Fruit fly (Drosophila melanogaster) whole organism, embryonic: ENCODE results near the gene CG32276.

Experiments
- BEAF-32 ChIP-seq: fragments of 200-800 bp; sonication (Bioruptor generic); optimal IDR thresholded peaks from 3 replicates; lab custom pipeline; 2017; ENCODE audit warnings: missing biosample characterization, missing genetic modification characterization, mild to moderate bottlenecking, moderate library complexity, missing genetic modification reagents
- CG10147 ChIP-seq: fragments of 200-800 bp; sonication (Bioruptor generic); optimal IDR thresholded peaks from 2 replicates; lab custom pipeline; 2019; ENCODE audit warnings: missing biosample characterization, mild to moderate bottlenecking, missing genetic modification characterization, moderate library complexity
- CG10209 ChIP-seq: fragments of 200-800 bp; sonication (Bioruptor generic); optimal IDR thresholded peaks from 3 replicates; lab custom pipeline; 2017; ENCODE audit warnings: missing biosample characterization, mild to moderate bottlenecking, missing genetic modification characterization, missing genetic modification reagents
- CG10321 ChIP-seq: fragments of 200-800 bp; sonication (Bioruptor generic); IDR thresholded peaks from 2 replicates; pipeline ENCODE4 v1.3.6; 2022; ENCODE audit warnings: missing biosample characterization, missing genetic modification characterization
- CG10366 ChIP-seq: fragments of 200-800 bp; sonication (Bioruptor generic); IDR thresholded peaks from 2 replicates; pipeline ENCODE4 v1.3.6; 2022; ENCODE audit warnings: missing biosample characterization, missing genetic modification characterization
- CG10654 ChIP-seq: fragments of 200-800 bp; sonication (Bioruptor generic); optimal IDR thresholded peaks from 2 replicates; lab custom pipeline; 2016; ENCODE audit warnings: missing biosample characterization, missing genetic modification characterization
- CG11085 ChIP-seq: fragments of 200-800 bp; sonication (Bioruptor generic); IDR thresholded peaks from 2 replicates; pipeline ENCODE4 v1.3.6; 2022; ENCODE audit warnings: missing biosample characterization, missing genetic modification characterization
- CG11093 ChIP-seq: fragments of 200-800 bp; sonication (Bioruptor generic); IDR thresholded peaks from 3 replicates; pipeline ENCODE4 v1.3.6; 2022; ENCODE audit warnings: missing biosample characterization, missing genetic modification characterization
- CG13123 ChIP-seq: fragments of 200-800 bp; sonication (Bioruptor generic); optimal IDR thresholded peaks from 2 replicates; lab custom pipeline; 2016; ENCODE audit warnings: missing biosample characterization, missing genetic modification characterization
- CG15011 ChIP-seq: fragments of 200-800 bp; sonication (Bioruptor generic); optimal IDR thresholded peaks from 3 replicates; lab custom pipeline; 2018; ENCODE audit warnings: missing biosample characterization, mild to moderate bottlenecking, missing genetic modification characterization
- CG1529 ChIP-seq: fragments of 200-800 bp; sonication (Bioruptor generic); optimal IDR thresholded peaks from 3 replicates; lab custom pipeline; 2018; ENCODE audit warnings: missing biosample characterization, missing genetic modification characterization
- CG15696 ChIP-seq: fragments of 200-800 bp; sonication (Bioruptor generic); optimal IDR thresholded peaks from 2 replicates; lab custom pipeline; 2019; ENCODE audit warnings: missing biosample characterization, mild to moderate bottlenecking, missing genetic modification characterization, moderate library complexity
- CG16779 ChIP-seq: fragments of 200-800 bp; sonication (Bioruptor generic); IDR thresholded peaks from 2 replicates; pipeline ENCODE4 v1.3.6; 2022; ENCODE audit warnings: missing biosample characterization, missing genetic modification characterization
- CG18476 ChIP-seq: fragments of 200-800 bp; sonication (Bioruptor generic); optimal IDR thresholded peaks from 2 replicates; lab custom pipeline; 2016; ENCODE audit warnings: missing biosample characterization, mild to moderate bottlenecking, missing genetic modification characterization
- CG3847 ChIP-seq: fragments of 200-800 bp; sonication (Bioruptor generic); IDR thresholded peaks from 2 replicates; pipeline ENCODE4 v1.3.6; 2022; ENCODE audit warnings: missing biosample characterization, missing genetic modification characterization
- CG4360 ChIP-seq: fragments of 200-800 bp; sonication (Bioruptor generic); IDR thresholded peaks from 2 replicates; pipeline ENCODE4 v1.3.6; 2022; ENCODE audit warnings: missing biosample characterization, missing genetic modification characterization
- CG6854 ChIP-seq: fragments of 200-800 bp; sonication (Bioruptor generic); optimal IDR thresholded peaks from 3 replicates; lab custom pipeline; 2017; ENCODE audit warnings: missing biosample characterization, mild to moderate bottlenecking, missing genetic modification characterization
- CG7372 ChIP-seq: fragments of 200-800 bp; sonication (Bioruptor generic); IDR thresholded peaks from 2 replicates; pipeline ENCODE4 v1.3.6; 2022; ENCODE audit warnings: missing biosample characterization, missing genetic modification characterization
- CG7963 ChIP-seq: fragments of 200-800 bp; sonication (Bioruptor generic); IDR thresholded peaks from 3 replicates; pipeline ENCODE4 v1.3.6; 2022; ENCODE audit warnings: missing biosample characterization, missing genetic modification characterization; ENCODE audit not compliant: partially characterized antibody
- CG8478 ChIP-seq: fragments of >200 bp; optimal IDR thresholded peaks from 2 replicates; lab custom pipeline; 2018
- CG9215 ChIP-seq: fragments of 200-800 bp; sonication (Bioruptor generic); IDR thresholded peaks from 2 replicates; pipeline ENCODE4 v1.3.6; 2022; ENCODE audit warnings: missing biosample characterization, missing genetic modification characterization
- CG9876 ChIP-seq: fragments of 200-800 bp; sonication (Bioruptor generic); optimal IDR thresholded peaks from 2 replicates; lab custom pipeline; 2016; ENCODE audit warnings: missing biosample characterization, missing genetic modification characterization
- CrebB ChIP-seq: fragments of 200-800 bp; sonication (Bioruptor generic); optimal IDR thresholded peaks from 3 replicates; lab custom pipeline; 2018; ENCODE audit warnings: missing biosample characterization, mild to moderate bottlenecking, missing genetic modification characterization
- Doc3 ChIP-seq: fragments of 200-800 bp; sonication (Bioruptor generic); IDR thresholded peaks from 3 replicates; pipeline ENCODE4 v1.3.6; 2022; ENCODE audit warnings: missing biosample characterization, missing genetic modification characterization; ENCODE audit not compliant: partially characterized antibody
- ERR ChIP-seq: fragments of 200-800 bp; sonication (Bioruptor generic); optimal IDR thresholded peaks from 2 replicates; lab custom pipeline; 2016; ENCODE audit warnings: missing biosample characterization, missing genetic modification characterization
- Ets97D ChIP-seq: fragments of 200-800 bp; sonication (Bioruptor generic); optimal IDR thresholded peaks from 3 replicates; lab custom pipeline; 2016; ENCODE audit warnings: missing biosample characterization, missing genetic modification characterization
- Hsf ChIP-seq: fragments of 200-800 bp; sonication (Bioruptor generic); optimal IDR thresholded peaks from 3 replicates; lab custom pipeline; 2016; ENCODE audit warnings: missing biosample characterization, missing genetic modification characterization
- Lhr ChIP-seq: fragments of 200-800 bp; sonication (Bioruptor generic); optimal IDR thresholded peaks from 3 replicates; lab custom pipeline; 2017; ENCODE audit warnings: mild to moderate bottlenecking, missing biosample characterization, missing genetic modification reagents, missing genetic modification characterization
- NK7.1 ChIP-seq: fragments of 200-800 bp; sonication (Bioruptor generic); optimal IDR thresholded peaks from 3 replicates; lab custom pipeline; 2016; ENCODE audit warnings: missing biosample characterization, missing genetic modification characterization
- Rfx ChIP-seq: fragments of 200-800 bp; sonication (Bioruptor generic); IDR thresholded peaks from 2 replicates; pipeline ENCODE4 v1.3.6; 2022; ENCODE audit warnings: missing biosample characterization, missing genetic modification characterization
- Side ChIP-seq: fragments of 200-800 bp; sonication (Bioruptor generic); optimal IDR thresholded peaks from 2 replicates; lab custom pipeline; 2016; ENCODE audit warnings: missing biosample characterization, missing genetic modification characterization
- TFAM ChIP-seq: fragments of 200-800 bp; sonication (Bioruptor generic); optimal IDR thresholded peaks from 2 replicates; lab custom pipeline; 2017; ENCODE audit warnings: missing biosample characterization, missing genetic modification characterization, inconsistent platforms
- bowl ChIP-seq: fragments of 200-800 bp; sonication (Bioruptor generic); IDR thresholded peaks from 2 replicates; pipeline ENCODE4 v1.3.6; 2022; ENCODE audit warnings: missing biosample characterization, missing genetic modification characterization
- cas ChIP-seq: fragments of 200-800 bp; sonication (Bioruptor generic); IDR thresholded peaks from 2 replicates; pipeline ENCODE4 v1.3.6; 2022; ENCODE audit warnings: missing biosample characterization, missing genetic modification characterization
- croc ChIP-seq: fragments of 200-800 bp; sonication (Bioruptor generic); conservative IDR thresholded peaks from 3 replicates; pipeline ENCODE4 v1.3.6; 2022; ENCODE audit warnings: missing biosample characterization, missing genetic modification characterization
- cwo ChIP-seq: fragments of 200-800 bp; sonication (Bioruptor generic); optimal IDR thresholded peaks from 3 replicates; lab custom pipeline; 2017; ENCODE audit warnings: missing biosample characterization, missing genetic modification characterization, mild to moderate bottlenecking, moderate library complexity, missing genetic modification reagents
- dysf ChIP-seq: fragments of 200-800 bp; sonication (Bioruptor generic); IDR thresholded peaks from 3 replicates; pipeline ENCODE4 v1.3.6; 2022; ENCODE audit warnings: missing biosample characterization, missing genetic modification characterization
- en ChIP-seq: fragments of 200-800 bp; sonication (Bioruptor generic); optimal IDR thresholded peaks from 2 replicates; lab custom pipeline; 2016; ENCODE audit warnings: missing biosample characterization, missing genetic modification characterization
- ewg ChIP-seq: fragments of 200-800 bp; sonication (Bioruptor generic); optimal IDR thresholded peaks from 3 replicates; lab custom pipeline; 2017; ENCODE audit warnings: mild to moderate bottlenecking, missing biosample characterization, missing genetic modification reagents, missing genetic modification characterization
- gcm ChIP-seq: fragments of 200-800 bp; sonication (Bioruptor generic); optimal IDR thresholded peaks from 2 replicates; lab custom pipeline; 2019; ENCODE audit warnings: missing biosample characterization, mild to moderate bottlenecking, missing genetic modification characterization, moderate library complexity
- grn ChIP-seq: fragments of 200-800 bp; sonication (Bioruptor generic); optimal IDR thresholded peaks from 3 replicates; lab custom pipeline; 2017; ENCODE audit warnings: missing biosample characterization, missing genetic modification characterization
- ham ChIP-seq: fragments of 200-800 bp; sonication (Bioruptor generic); IDR thresholded peaks from 2 replicates; pipeline ENCODE4 v1.3.6; 2022; ENCODE audit warnings: missing biosample characterization, missing genetic modification characterization
- jigr1 ChIP-seq: fragments of 200-800 bp; sonication (Bioruptor generic); IDR thresholded peaks from 3 replicates; pipeline ENCODE4 v1.3.6; 2022; ENCODE audit warnings: missing biosample characterization, missing genetic modification characterization
- kay ChIP-seq: fragments of 200-800 bp; sonication (Bioruptor generic); optimal IDR thresholded peaks from 2 replicates; lab custom pipeline; 2016; ENCODE audit warnings: missing biosample characterization, missing genetic modification characterization
- lilli ChIP-seq: fragments of 200-800 bp; sonication (Bioruptor generic); optimal IDR thresholded peaks from 3 replicates; lab custom pipeline; 2016; ENCODE audit warnings: missing biosample characterization, missing genetic modification characterization
- lmd ChIP-seq: fragments of 200-800 bp; sonication (Bioruptor generic); IDR thresholded peaks from 2 replicates; pipeline ENCODE4 v1.3.6; 2022; ENCODE audit warnings: missing biosample characterization, missing genetic modification characterization
- luna ChIP-seq: fragments of 200-800 bp; sonication (Bioruptor generic); optimal IDR thresholded peaks from 2 replicates; lab custom pipeline; 2016; ENCODE audit warnings: missing biosample characterization, missing genetic modification characterization
- prd ChIP-seq, 3 experiments: fragments of >200 bp in 2 of 3; fragments of 200-800 bp in 1 of 3; sonication (Bioruptor generic) in 1 of 3; optimal IDR thresholded peaks in 2 of 3; IDR thresholded peaks in 1 of 3; 2 replicates in 2 of 3; 3 replicates in 1 of 3; pipeline versions ENCODE4 v1.3.6 to Lab custom; 2017 to 2022; ENCODE audit warnings: missing biosample characterization in 1 of 3, missing genetic modification characterization in 1 of 3
- salm ChIP-seq: fragments of 200-800 bp; sonication (Bioruptor generic); optimal IDR thresholded peaks from 2 replicates; lab custom pipeline; 2018; ENCODE audit warnings: missing biosample characterization, mild to moderate bottlenecking, missing genetic modification characterization
- sd ChIP-seq: fragments of 200-800 bp; sonication (Bioruptor generic); optimal IDR thresholded peaks from 3 replicates; lab custom pipeline; 2018; ENCODE audit warnings: missing biosample characterization, mild to moderate bottlenecking, missing genetic modification characterization, moderate library complexity
- sr ChIP-seq: fragments of 200-800 bp; sonication (Bioruptor generic); IDR thresholded peaks from 3 replicates; pipeline ENCODE4 v1.3.6; 2022; ENCODE audit warnings: missing biosample characterization, missing genetic modification characterization

Gene CG32276

dm6 chr3L:3197464-3197863 lies 1.4 kb downstream of the CG32276 start, which contains the start of gene CG14966 (continued):
- no peak for TF ChIP-seq gcm (GFP tag; lab: Kevin White, UChicago)
- peak; percentile 15 for TF ChIP-seq Hsf (GFP tag; lab: Kevin White, UChicago)
- no peak for TF ChIP-seq Lhr
- no peak for TF ChIP-seq CG10209
- no peak for TF ChIP-seq dysf (GFP tag; lab: Robert Waterston, UW)
- TF ChIP-seq sr (GFP tag; lab: Robert Waterston, UW): no peak
- TF ChIP-seq CG9215 (GFP tag; lab: Robert Waterston, UW): no peak
- TF ChIP-seq BEAF-32 (GFP tag; lab: Kevin White, UChicago): peak; percentile 90
- TF ChIP-seq grn: peak; percentile 11
- no peak for TF ChIP-seq prd (optimal IDR thresholded peaks at IDR 0.05; lab: Kevin White, UChicago)
- 0 out of 3 replicates have a peak, but pooled peaks have one; percentile 8 for TF ChIP-seq prd (GFP tag; IDR thresholded peaks at IDR 0.05; lab: Robert Waterston, UW)
- no peak for TF ChIP-seq CG10366
- TF ChIP-seq CG11085: no peak
- TF ChIP-seq CG10654 (GFP tag; lab: Kevin White, UChicago): no peak
- TF ChIP-seq CrebB: no peak
- no peak for TF ChIP-seq CG4360 (GFP tag; lab: Robert Waterston, UW)
- no peak for TF ChIP-seq CG8478 (lab: Kevin White, UChicago)
- no peak for TF ChIP-seq ham
- peak; percentile 67 for TF ChIP-seq Ets97D (GFP tag; lab: Kevin White, UChicago)
- TF ChIP-seq luna (GFP tag; lab: Kevin White, UChicago): peak; percentile 43
- peak; percentile 56 for TF ChIP-seq lilli (GFP tag; lab: Kevin White, UChicago)
- TF ChIP-seq CG7963 (GFP tag; lab: Robert Waterston, UW): peak; percentile 76; the same call in 2 of the 3 replicates
- TF ChIP-seq Side: peak; percentile 25
- no peak for TF ChIP-seq TFAM

dm6 chr3L:3194059-3194458 lies 4.8 kb downstream of the CG32276 start:
- TF ChIP-seq sd (tag; lab: Kevin White, UChicago) (peak; percentile 79), CG9876 (GFP tag; lab: Kevin White, UChicago) (no peak), CG3847 (GFP tag; lab: Robert Waterston, UW) (peak; percentile 88), CG7372 (GFP tag; lab: Robert Waterston, UW) (peak; percentile 92), CG15011 (GFP tag; lab: Kevin White, UChicago) (peak; percentile 83), kay (GFP tag; lab: Kevin White, UChicago) (peak; percentile 80), en (GFP tag; lab: Kevin White, UChicago) (peak; percentile 24), CG11093 (GFP tag; lab: Robert Waterston, UW) (peak; percentile 88), CG15696 (tag; lab: Kevin White, UChicago) (peak; percentile 80), CG1529 (GFP tag; lab: Kevin White, UChicago) (peak; percentile 88), CG7963 (GFP tag; lab: Robert Waterston, UW) (no peak), salm (tag; lab: Kevin White, UChicago) (peak; percentile 90), ERR (GFP tag; lab: Kevin White, UChicago) (peak; percentile 50), CG18476 (GFP tag; lab: Kevin White, UChicago) (peak; percentile 86), CG13123 (peak; percentile 81), cwo (GFP tag; lab: Kevin White, UChicago) (peak; percentile 89), CG10147 (GFP tag; lab: Kevin White, UChicago) (peak; percentile 93), CG6854 (peak; percentile 88), CG10321 (GFP tag; lab: Robert Waterston, UW) (peak; percentile 76), prd (optimal IDR thresholded peaks at IDR 0.05; lab: Kevin White, UChicago) (no peak), prd (GFP tag; IDR thresholded peaks at IDR 0.05; lab: Robert Waterston, UW) (peak; percentile 97), ewg (GFP tag; lab: Kevin White, UChicago) (peak; percentile 94), CG16779 (GFP tag; lab: Robert Waterston, UW) (peak; percentile 84; the same call in 1 of the 2 replicates), jigr1 (peak; percentile 90), lmd (peak; percentile 94), Rfx (peak; percentile 92), Doc3 (GFP tag; lab: Robert Waterston, UW) (no peak), cas (GFP tag; lab: Robert Waterston, UW) (peak; percentile 82), croc (GFP tag; lab: Robert Waterston, UW) (peak; percentile 88), NK7.1 (GFP tag; lab: Kevin White, UChicago) (peak; percentile 46), bowl (peak; percentile 83; the same call in 1 of the 2 replicates)
